Worm (Caenorhabditis elegans) whole organism, mixed stage, embryonic: ENCODE data around the gene hpo-31.
A peak's percentile ranks its signal among the peaks of the same experiment; 100 is the strongest.

Experiments
- M03D4.4 ChIP-seq: sonication (generic microtip); optimal IDR thresholded peaks from 2 replicates; lab custom pipeline; 2017; ENCODE audit warnings: mild to moderate bottlenecking, missing genetic modification characterization, missing compliant biosample characterization
- bed-3 ChIP-seq: fragments of 200-800 bp; sonication (Bioruptor generic); optimal IDR thresholded peaks from 3 replicates; lab custom pipeline; 2018; ENCODE audit warnings: mild to moderate bottlenecking, missing genetic modification characterization, moderate library complexity, missing compliant biosample characterization
- blmp-1 ChIP-seq: fragments of 150-350 bp; optimal IDR thresholded peaks from 2 replicates; lab custom pipeline; 2014; ENCODE audit warnings: missing biosample characterization, missing genetic modification characterization
- ceh-39 ChIP-seq: fragments of 150-350 bp; optimal IDR thresholded peaks from 2 replicates; lab custom pipeline; 2014; ENCODE audit warnings: missing biosample characterization, missing genetic modification characterization
- ceh-43 ChIP-seq: fragments of 200-800 bp; sonication (Bioruptor generic); optimal IDR thresholded peaks from 2 replicates; lab custom pipeline; 2018; ENCODE audit warnings: mild to moderate bottlenecking, missing genetic modification characterization, moderate library complexity, missing compliant biosample characterization
- ceh-83 ChIP-seq: fragments of 200-800 bp; sonication (Bioruptor generic); optimal IDR thresholded peaks from 2 replicates; lab custom pipeline; 2018; ENCODE audit warnings: mild to moderate bottlenecking, missing genetic modification characterization, missing compliant biosample characterization
- ces-1 ChIP-seq: fragments of 150-350 bp; optimal IDR thresholded peaks from 2 replicates; lab custom pipeline; 2014; ENCODE audit warnings: missing biosample characterization, missing genetic modification reagents, missing genetic modification characterization
- cnd-1 ChIP-seq: fragments of 200-800 bp; sonication (Bioruptor generic); optimal IDR thresholded peaks from 2 replicates; lab custom pipeline; 2018; ENCODE audit warnings: mild to moderate bottlenecking, missing genetic modification characterization, missing compliant biosample characterization
- drap-1 ChIP-seq: fragments of 200-800 bp; sonication (Bioruptor generic); optimal IDR thresholded peaks from 3 replicates; lab custom pipeline; 2018; ENCODE audit warnings: mild to moderate bottlenecking, missing genetic modification characterization, missing compliant biosample characterization
- elt-1 ChIP-seq: sonication (generic microtip); optimal IDR thresholded peaks from 2 replicates; lab custom pipeline; 2017; ENCODE audit warnings: missing genetic modification characterization, mild to moderate bottlenecking, missing compliant biosample characterization, antibody characterized with exemption, moderate library complexity, borderline replicate concordance; ENCODE audit not compliant: insufficient read depth
- elt-3 ChIP-seq: fragments of 150-350 bp; optimal IDR thresholded peaks from 2 replicates; lab custom pipeline; 2014; ENCODE audit warnings: missing biosample characterization, missing genetic modification characterization
- flh-1 ChIP-seq: fragments of 200-800 bp; sonication (Bioruptor generic); optimal IDR thresholded peaks from 2 replicates; lab custom pipeline; 2018; ENCODE audit warnings: mild to moderate bottlenecking, missing genetic modification characterization, moderate library complexity, missing compliant biosample characterization
- ham-2 ChIP-seq: fragments of 200-800 bp; sonication (Bioruptor generic); optimal IDR thresholded peaks from 2 replicates; lab custom pipeline; 2018; ENCODE audit warnings: mild to moderate bottlenecking, missing genetic modification characterization, missing compliant biosample characterization
- hlh-1 ChIP-seq: fragments of 150-350 bp; optimal IDR thresholded peaks from 2 replicates; lab custom pipeline; 2014; ENCODE audit warnings: missing biosample characterization, missing genetic modification reagents, missing genetic modification characterization
- lin-13 ChIP-seq: fragments of 150-350 bp; optimal IDR thresholded peaks from 2 replicates; lab custom pipeline; 2014; ENCODE audit warnings: missing biosample characterization, missing genetic modification characterization
- lin-32 ChIP-seq: fragments of 200-800 bp; sonication (Bioruptor generic); optimal IDR thresholded peaks from 2 replicates; lab custom pipeline; 2018; ENCODE audit warnings: mild to moderate bottlenecking, missing genetic modification characterization, missing compliant biosample characterization
- lsy-2 ChIP-seq: fragments of 150-350 bp; optimal IDR thresholded peaks from 2 replicates; lab custom pipeline; 2014; ENCODE audit warnings: missing biosample characterization, missing genetic modification characterization
- mab-5 ChIP-seq: fragments of 150-350 bp; optimal IDR thresholded peaks from 2 replicates; lab custom pipeline; 2014; ENCODE audit warnings: missing biosample characterization, missing genetic modification characterization
- mep-1 ChIP-seq: fragments of 150-350 bp; optimal IDR thresholded peaks from 2 replicates; lab custom pipeline; 2017; ENCODE audit warnings: missing biosample characterization, missing genetic modification reagents, missing genetic modification characterization, inconsistent platforms
- mls-2 ChIP-seq: sonication (generic microtip); optimal IDR thresholded peaks from 2 replicates; lab custom pipeline; 2016; ENCODE audit warnings: mild to moderate bottlenecking, missing genetic modification characterization, moderate library complexity, missing compliant biosample characterization
- nhr-12 ChIP-seq: fragments of 150-350 bp; optimal IDR thresholded peaks from 2 replicates; lab custom pipeline; 2014; ENCODE audit warnings: missing biosample characterization, missing genetic modification characterization
- nhr-2 ChIP-seq: fragments of 150-350 bp; optimal IDR thresholded peaks from 2 replicates; lab custom pipeline; 2014; ENCODE audit warnings: missing biosample characterization, missing genetic modification characterization
- nhr-237 ChIP-seq: fragments of 150-350 bp; optimal IDR thresholded peaks from 2 replicates; lab custom pipeline; 2014; ENCODE audit warnings: missing biosample characterization, missing genetic modification characterization
- nhr-28 ChIP-seq: fragments of 150-350 bp; optimal IDR thresholded peaks from 2 replicates; lab custom pipeline; 2014; ENCODE audit warnings: missing biosample characterization, missing genetic modification characterization
- nhr-76 ChIP-seq: sonication (generic microtip); optimal IDR thresholded peaks from 2 replicates; lab custom pipeline; 2017; ENCODE audit warnings: missing biosample characterization, missing genetic modification characterization
- pha-4 ChIP-seq: fragments of 150-350 bp; optimal IDR thresholded peaks from 2 replicates; lab custom pipeline; 2018; ENCODE audit warnings: missing biosample characterization, missing genetic modification reagents, missing genetic modification characterization
- sem-2 ChIP-seq: fragments of 200-800 bp; sonication (Bioruptor generic); optimal IDR thresholded peaks from 2 replicates; lab custom pipeline; 2018; ENCODE audit warnings: mild to moderate bottlenecking, missing genetic modification characterization, missing compliant biosample characterization
- snpc-4 ChIP-seq: fragments of 150-350 bp; optimal IDR thresholded peaks from 2 replicates; lab custom pipeline; 2014; ENCODE audit warnings: missing biosample characterization, missing genetic modification characterization
- sptf-1 ChIP-seq: sonication (generic microtip); optimal IDR thresholded peaks from 2 replicates; lab custom pipeline; 2017; ENCODE audit warnings: mild to moderate bottlenecking, missing genetic modification characterization, moderate library complexity, missing compliant biosample characterization
- tbx-8 ChIP-seq: fragments of 200-800 bp; sonication (Bioruptor generic); optimal IDR thresholded peaks from 2 replicates; lab custom pipeline; 2018; ENCODE audit warnings: mild to moderate bottlenecking, missing genetic modification characterization, moderate library complexity, missing compliant biosample characterization
- unc-120 ChIP-seq: sonication (generic microtip); optimal IDR thresholded peaks from 2 replicates; lab custom pipeline; 2017; ENCODE audit warnings: missing genetic modification characterization, missing compliant biosample characterization; ENCODE audit not compliant: poor library complexity, severe bottlenecking
- unc-39 ChIP-seq: fragments of 150-350 bp; optimal IDR thresholded peaks from 2 replicates; lab custom pipeline; 2014; ENCODE audit warnings: missing biosample characterization, missing genetic modification characterization
- unc-62 ChIP-seq: fragments of 150-350 bp; optimal IDR thresholded peaks from 2 replicates; lab custom pipeline; 2014; ENCODE audit warnings: missing biosample characterization, missing genetic modification reagents, missing genetic modification characterization
- zip-8 ChIP-seq: fragments of 150-350 bp; optimal IDR thresholded peaks from 2 replicates; lab custom pipeline; 2014; ENCODE audit warnings: missing biosample characterization, missing genetic modification characterization
- ztf-11 ChIP-seq: fragments of 150-350 bp; optimal IDR thresholded peaks from 2 replicates; lab custom pipeline; 2014; ENCODE audit warnings: missing biosample characterization, missing genetic modification characterization

hpo-31 gene

ce11 chrV:13818824-13819408 lies 3.9 kb upstream of the hpo-31 start, which contains the start of gene sel-10:
Gene sel-10 (plus strand): TSS chrV:13819361.
- TF ChIP-seq flh-1 (GFP tag; lab: Kevin White, UChicago) (no peak), elt-1 (no peak), unc-120 (tag; lab: Kevin White, UChicago) (no peak), tbx-8 (GFP tag; lab: Kevin White, UChicago) (no peak), snpc-4 (tag; lab: Kevin White, UChicago) (no peak), blmp-1 (tag; lab: Kevin White, UChicago) (no peak), M03D4.4 (no peak), ceh-39 (tag; lab: Kevin White, UChicago) (no peak), ceh-43 (GFP tag; lab: Kevin White, UChicago) (no peak), unc-39 (tag; lab: Kevin White, UChicago) (no peak), sptf-1 (tag; lab: Kevin White, UChicago) (no peak), zip-8 (no peak), nhr-28 (tag; lab: Kevin White, UChicago) (no peak), ceh-83 (GFP tag; lab: Kevin White, UChicago) (no peak), lsy-2 (tag; lab: Kevin White, UChicago) (peak; percentile 67), ztf-11 (no peak), hlh-1 (tag; lab: Kevin White, UChicago) (peak; percentile 51), pha-4 (tag; lab: Kevin White, UChicago) (peak; percentile 60), drap-1 (GFP tag; lab: Kevin White, UChicago) (peak; percentile 23), ham-2 (GFP tag; lab: Kevin White, UChicago) (no peak), mab-5 (tag; lab: Kevin White, UChicago) (no peak), mep-1 (tag; lab: Kevin White, UChicago) (peak; percentile 63), nhr-237 (tag; lab: Kevin White, UChicago) (no peak), cnd-1 (tag; lab: Kevin White, UChicago) (no peak), lin-32 (GFP tag; lab: Kevin White, UChicago) (peak; percentile 55), bed-3 (GFP tag; lab: Kevin White, UChicago) (no peak), sem-2 (GFP tag; lab: Kevin White, UChicago) (no peak), lin-13 (tag; lab: Kevin White, UChicago) (peak; percentile 61), nhr-76 (tag; lab: Kevin White, UChicago) (no peak), mls-2 (tag; lab: Kevin White, UChicago) (no peak), nhr-2 (tag; lab: Kevin White, UChicago) (no peak), unc-62 (no peak), elt-3 (tag; lab: Kevin White, UChicago) (no peak), ces-1 (GFP tag; lab: Kevin White, UChicago) (no peak), nhr-12 (tag; lab: Kevin White, UChicago) (no peak)

DNA sequence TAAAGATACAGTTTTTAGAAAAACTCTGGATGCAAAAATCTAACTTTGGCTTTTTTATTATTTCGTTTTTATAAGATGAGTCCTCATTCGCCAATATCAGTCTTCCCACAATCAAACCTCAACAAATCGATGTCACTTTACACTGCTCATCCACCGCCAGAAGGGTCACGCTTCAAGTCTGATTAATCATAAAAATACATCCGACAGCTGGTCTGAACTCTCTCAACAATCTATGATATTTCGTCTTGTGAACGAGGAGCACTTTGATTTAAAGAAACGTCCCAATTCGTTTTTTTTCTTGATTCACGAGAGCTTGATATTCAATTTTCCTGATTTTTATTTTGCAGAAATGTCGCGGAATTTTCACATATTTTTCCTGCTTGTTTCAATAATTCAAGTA lies 5.1 kb downstream of the hpo-31 start, which contains the start of gene nrf-5:
nrf-5 (plus strand) TSS at position 348 of the 400 bp plus-strand sequence.
- TF ChIP-seq hlh-1 (tag; lab: Kevin White, UChicago) (peak; percentile 64), lsy-2 (tag; lab: Kevin White, UChicago) (no peak)

DNA sequence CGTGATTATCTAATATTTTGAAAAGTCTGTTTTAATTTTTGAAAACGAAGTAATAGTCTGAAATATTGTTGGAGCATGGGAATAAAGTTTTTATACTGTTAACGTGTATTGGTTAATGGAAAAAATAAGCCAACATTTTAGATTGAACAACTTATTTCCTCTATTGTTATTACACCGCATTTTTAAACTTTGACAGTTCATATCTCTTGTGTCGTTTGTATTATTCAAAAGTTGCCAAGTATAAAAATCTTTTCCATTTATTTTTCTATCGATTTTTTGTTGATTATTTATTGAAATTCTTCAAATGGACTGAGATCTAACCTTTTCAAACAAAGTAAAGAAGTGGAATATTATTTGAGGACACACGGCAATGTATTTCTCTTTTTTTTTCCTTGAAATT lies 8.0 kb downstream of the hpo-31 start, which contains the start of gene str-165:
str-165 (plus strand) TSS at position 301 of the 400 bp plus-strand sequence.
- TF ChIP-seq sem-2 (GFP tag; lab: Kevin White, UChicago): no peak
- no peak for TF ChIP-seq tbx-8 (GFP tag; lab: Kevin White, UChicago)
- no peak for TF ChIP-seq ham-2 (GFP tag; lab: Kevin White, UChicago)
- TF ChIP-seq unc-120 (tag; lab: Kevin White, UChicago): no peak
- TF ChIP-seq elt-1: no peak
- no peak for TF ChIP-seq mls-2 (tag; lab: Kevin White, UChicago)
- no peak for TF ChIP-seq lsy-2 (tag; lab: Kevin White, UChicago)
- no peak for TF ChIP-seq mep-1 (tag; lab: Kevin White, UChicago)
- TF ChIP-seq ceh-43 (GFP tag; lab: Kevin White, UChicago): no peak
